Worm (Caenorhabditis elegans) whole organism, midembryonic: ENCODE measurements around the gene C47E8.9.

Experiments used
- T22C8.4 ChIP-seq: fragments of 200-800 bp; sonication (Bioruptor generic); IDR thresholded peaks from 2 replicates; pipeline ENCODE4 v1.3.6; 2022; ENCODE audit warnings: missing genetic modification characterization, missing compliant biosample characterization
- cog-1 ChIP-seq: sonication (generic microtip); optimal IDR thresholded peaks from 2 replicates; lab custom pipeline; 2016; ENCODE audit warnings: missing genetic modification characterization, missing compliant biosample characterization
- flt-1 ChIP-seq: fragments of 200-800 bp; sonication (Bioruptor generic); IDR thresholded peaks from 2 replicates; pipeline ENCODE4 v1.3.6; 2022; ENCODE audit warnings: missing genetic modification characterization, missing compliant biosample characterization
- klf-2 ChIP-seq: fragments of 200-800 bp; sonication (Bioruptor generic); conservative IDR thresholded peaks from 2 replicates; pipeline ENCODE4 v1.3.6; 2022; ENCODE audit warnings: missing genetic modification reagents, missing genetic modification characterization, missing compliant biosample characterization
- med-1 ChIP-seq: sonication (generic microtip); optimal IDR thresholded peaks from 2 replicates; lab custom pipeline; 2017; ENCODE audit warnings: missing genetic modification characterization, mild to moderate bottlenecking, missing compliant biosample characterization, antibody characterized with exemption, missing genetic modification reagents; ENCODE audit not compliant: insufficient read depth
- ref-1 ChIP-seq: fragments of 200-800 bp; sonication (Bioruptor generic); conservative IDR thresholded peaks from 2 replicates; pipeline ENCODE4 v1.3.6; 2022; ENCODE audit warnings: missing genetic modification reagents, missing genetic modification characterization, missing compliant biosample characterization
- tab-1 ChIP-seq: fragments of 200-800 bp; sonication (Bioruptor generic); IDR thresholded peaks from 2 replicates; pipeline ENCODE4 v1.3.6; 2022; ENCODE audit warnings: missing genetic modification characterization, missing compliant biosample characterization
- ztf-23 ChIP-seq: fragments of 200-800 bp; sonication (Bioruptor generic); IDR thresholded peaks from 2 replicates; pipeline ENCODE4 v1.3.6; 2022; ENCODE audit warnings: missing genetic modification reagents, missing genetic modification characterization, missing compliant biosample characterization
- ztf-29 ChIP-seq: fragments of 200-800 bp; sonication (Bioruptor generic); IDR thresholded peaks from 2 replicates; pipeline ENCODE4 v1.3.6; 2022; ENCODE audit warnings: missing genetic modification reagents, missing genetic modification characterization, missing compliant biosample characterization

C47E8.9 gene

DNA sequence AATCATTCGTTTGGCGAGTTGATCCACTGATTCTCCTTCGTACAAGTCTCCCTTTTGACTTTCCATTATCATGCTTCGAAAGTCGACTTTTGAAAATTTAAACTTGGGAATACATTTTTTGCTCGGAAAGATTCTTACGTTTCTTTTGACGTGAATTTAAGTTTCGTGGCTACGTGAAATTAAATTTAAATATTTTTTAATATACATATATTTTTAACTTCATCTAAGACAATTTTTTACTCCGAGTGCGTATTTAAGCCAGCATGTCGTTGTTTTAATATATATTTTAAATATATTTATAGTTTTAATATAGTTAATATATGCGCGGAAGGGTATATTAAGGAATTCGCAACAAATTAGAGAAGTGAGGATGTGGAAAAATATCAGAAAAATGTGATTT is 52.5 kb downstream of the C47E8.9 start, which contains the start of gene R08A2.2:
Gene R08A2.2, minus strand, starts transcription at position 101 of the 400 bp plus-strand sequence.
- no peak for TF ChIP-seq T22C8.4 (GFP tag; lab: Robert Waterston, UW)
- TF ChIP-seq flt-1 (GFP tag; lab: Robert Waterston, UW), result no peak
- TF ChIP-seq med-1 (GFP tag; lab: Kevin White, UChicago), result no peak
- no peak for TF ChIP-seq ref-1
- no peak for TF ChIP-seq klf-2 (GFP tag; lab: Robert Waterston, UW)
- TF ChIP-seq ztf-23 (GFP tag; lab: Robert Waterston, UW), result no peak
- no peak for TF ChIP-seq tab-1 (GFP tag; lab: Robert Waterston, UW)
- TF ChIP-seq ztf-29 (GFP tag; lab: Robert Waterston, UW), result no peak
- no peak for TF ChIP-seq cog-1 (tag; lab: Kevin White, UChicago)
